Worm (Caenorhabditis elegans): ENCODE measurements around the gene asp-1.

asp-1 gene

ce11 chrV:19049140-19050092, 1.1 kb downstream of the asp-1 start:
- no peak for TF ChIP-seq hmbx-1 (tag; optimal IDR thresholded peaks at IDR 0.05)
- TF ChIP-seq ets-7 (tag; optimal IDR thresholded peaks at IDR 0.05): no peak
- no peak for TF ChIP-seq tra-4 (tag; optimal IDR thresholded peaks at IDR 0.05)
- TF ChIP-seq F13C5.2 (tag; optimal IDR thresholded peaks at IDR 0.05): no peak
- no peak for TF ChIP-seq tbx-11 (GFP tag; IDR thresholded peaks at IDR 0.05)

ce11 chrV:19047442-19047841, 3.1 kb downstream of the asp-1 start:
- no peak for TF ChIP-seq hmg-4 (GFP tag; optimal IDR thresholded peaks at IDR 0.05)
- no peak for TF ChIP-seq tra-4 (tag; optimal IDR thresholded peaks at IDR 0.05)
- no peak for TF ChIP-seq scrt-1 (GFP tag; IDR thresholded peaks at IDR 0.05)
- no peak for TF ChIP-seq ama-1 (optimal IDR thresholded peaks at IDR 0.05)
- no peak for TF ChIP-seq hmbx-1 (tag; optimal IDR thresholded peaks at IDR 0.05)
- TF ChIP-seq B0310.2 (tag; optimal IDR thresholded peaks at IDR 0.05): no peak
- no peak for TF ChIP-seq pes-1 (GFP tag; IDR thresholded peaks at IDR 0.05)
- no peak for TF ChIP-seq ceh-13 (GFP tag; optimal IDR thresholded peaks at IDR 0.05)
- no peak for TF ChIP-seq flt-1 (GFP tag; IDR thresholded peaks at IDR 0.05)
- TF ChIP-seq ets-7 (tag; optimal IDR thresholded peaks at IDR 0.05): no peak
- TF ChIP-seq ceh-36 (tag; optimal IDR thresholded peaks at IDR 0.05): no peak

- TF ChIP-seq sea-1 (GFP tag; conservative IDR thresholded peaks at IDR 0.05) (no peak), hmbx-1 (tag; optimal IDR thresholded peaks at IDR 0.05) (no peak), B0310.2 (tag; optimal IDR thresholded peaks at IDR 0.05) (no peak), hmg-4 (GFP tag; optimal IDR thresholded peaks at IDR 0.05) (no peak), ama-1 (optimal IDR thresholded peaks at IDR 0.05) (no peak), tbx-37 (GFP tag; conservative IDR thresholded peaks at IDR 0.05) (no peak), flt-1 (GFP tag; IDR thresholded peaks at IDR 0.05) (no peak), ets-7 (tag; optimal IDR thresholded peaks at IDR 0.05) (no peak), ceh-13 (GFP tag; optimal IDR thresholded peaks at IDR 0.05) (no peak), scrt-1 (GFP tag; IDR thresholded peaks at IDR 0.05) (no peak), hnd-1 (tag; optimal IDR thresholded peaks at IDR 0.05) (no peak), tbx-11 (GFP tag; IDR thresholded peaks at IDR 0.05) (no peak)
Measured at ce11 chrV:19044753-19045152, 5.8 kb downstream of the asp-1 start, which contains the start of gene asp-15. TSS of gene asp-15 (minus strand) at chrV:19044853.

- TF ChIP-seq hmbx-1 (tag; optimal IDR thresholded peaks at IDR 0.05): no peak
- TF ChIP-seq F13C5.2 (tag; optimal IDR thresholded peaks at IDR 0.05): no peak
- TF ChIP-seq pes-1 (GFP tag; IDR thresholded peaks at IDR 0.05): no peak
- no peak for TF ChIP-seq tbx-11 (GFP tag; IDR thresholded peaks at IDR 0.05)
- TF ChIP-seq ets-7 (tag; optimal IDR thresholded peaks at IDR 0.05): no peak
- TF ChIP-seq hnd-1 (tag; optimal IDR thresholded peaks at IDR 0.05): no peak
- TF ChIP-seq ceh-13 (GFP tag; optimal IDR thresholded peaks at IDR 0.05): no peak
- no peak for TF ChIP-seq tbx-37 (GFP tag; conservative IDR thresholded peaks at IDR 0.05)
- no peak for TF ChIP-seq B0310.2 (tag; optimal IDR thresholded peaks at IDR 0.05)
- TF ChIP-seq aly-1 (tag; optimal IDR thresholded peaks at IDR 0.05): no peak
Measured at ce11 chrV:19042256-19042655, 8.3 kb downstream of the asp-1 start, which contains the start of gene asp-16. TSS of gene asp-16 (minus strand) at chrV:19042605.

- TF ChIP-seq ceh-13 (GFP tag; optimal IDR thresholded peaks at IDR 0.05): no peak
- TF ChIP-seq hmg-4 (GFP tag; optimal IDR thresholded peaks at IDR 0.05): no peak
- no peak for TF ChIP-seq B0310.2 (tag; optimal IDR thresholded peaks at IDR 0.05)
- no peak for TF ChIP-seq ets-7 (tag; optimal IDR thresholded peaks at IDR 0.05)
- no peak for TF ChIP-seq ama-1 (optimal IDR thresholded peaks at IDR 0.05)
- no peak for TF ChIP-seq tbx-11 (GFP tag; IDR thresholded peaks at IDR 0.05)
- TF ChIP-seq aly-1 (tag; optimal IDR thresholded peaks at IDR 0.05): no peak
- TF ChIP-seq tra-4 (tag; optimal IDR thresholded peaks at IDR 0.05): no peak
- no peak for TF ChIP-seq pes-1 (GFP tag; IDR thresholded peaks at IDR 0.05)
- no peak for TF ChIP-seq ceh-36 (tag; optimal IDR thresholded peaks at IDR 0.05)
- TF ChIP-seq sea-1 (GFP tag; conservative IDR thresholded peaks at IDR 0.05): no peak
- no peak for TF ChIP-seq hmbx-1 (tag; optimal IDR thresholded peaks at IDR 0.05)
- TF ChIP-seq F13C5.2 (tag; optimal IDR thresholded peaks at IDR 0.05): no peak
- TF ChIP-seq hnd-1 (tag; optimal IDR thresholded peaks at IDR 0.05): no peak
- no peak for TF ChIP-seq scrt-1 (GFP tag; IDR thresholded peaks at IDR 0.05)
- no peak for TF ChIP-seq flt-1 (GFP tag; IDR thresholded peaks at IDR 0.05)
- TF ChIP-seq tbx-37 (GFP tag; conservative IDR thresholded peaks at IDR 0.05): no peak
Measured at ce11 chrV:19037222-19037621, 13.3 kb downstream of the asp-1 start, which contains the start of gene asp-17. TSS of gene asp-17 (minus strand) at chrV:19037322.

- TF ChIP-seq scrt-1 (GFP tag; IDR thresholded peaks at IDR 0.05) (no peak), hmbx-1 (tag; optimal IDR thresholded peaks at IDR 0.05) (no peak), aly-1 (tag; optimal IDR thresholded peaks at IDR 0.05) (no peak), tbx-37 (GFP tag; conservative IDR thresholded peaks at IDR 0.05) (no peak), hmg-4 (GFP tag; optimal IDR thresholded peaks at IDR 0.05) (no peak), pes-1 (GFP tag; IDR thresholded peaks at IDR 0.05) (no peak), hnd-1 (tag; optimal IDR thresholded peaks at IDR 0.05) (no peak), tra-4 (tag; optimal IDR thresholded peaks at IDR 0.05) (no peak), tbx-11 (GFP tag; IDR thresholded peaks at IDR 0.05) (no peak), ets-7 (tag; optimal IDR thresholded peaks at IDR 0.05) (no peak), ceh-13 (GFP tag; optimal IDR thresholded peaks at IDR 0.05) (no peak), flt-1 (GFP tag; IDR thresholded peaks at IDR 0.05) (no peak), sea-1 (GFP tag; conservative IDR thresholded peaks at IDR 0.05) (no peak), B0310.2 (tag; optimal IDR thresholded peaks at IDR 0.05) (no peak), ama-1 (optimal IDR thresholded peaks at IDR 0.05) (no peak), ceh-36 (tag; optimal IDR thresholded peaks at IDR 0.05) (no peak)
Measured at ce11 chrV:19036061-19036460, 14.5 kb downstream of the asp-1 start.

ce11 chrV:19031456-19031855, 19.1 kb downstream of the asp-1 start, which contains the start of gene Y39B6A.27:
TSS of gene Y39B6A.27 (plus strand) at chrV:19031756.
- no peak for TF ChIP-seq flt-1 (GFP tag; IDR thresholded peaks at IDR 0.05)
- TF ChIP-seq ceh-36 (tag; optimal IDR thresholded peaks at IDR 0.05): no peak
- TF ChIP-seq aly-1 (tag; optimal IDR thresholded peaks at IDR 0.05): no peak
- no peak for TF ChIP-seq hmbx-1 (tag; optimal IDR thresholded peaks at IDR 0.05)
- no peak for TF ChIP-seq pes-1 (GFP tag; IDR thresholded peaks at IDR 0.05)
- TF ChIP-seq hnd-1 (tag; optimal IDR thresholded peaks at IDR 0.05): no peak
